Worm (Caenorhabditis elegans) whole organism, late embryonic: ENCODE results near the gene F44A2.7.

ENCODE experiments used
- C38D4.7 ChIP-seq: fragments of 200-800 bp; sonication (Bioruptor generic); optimal IDR thresholded peaks from 2 replicates; lab custom pipeline; 2018; ENCODE audit warnings: mild to moderate bottlenecking, missing genetic modification characterization, moderate library complexity, missing compliant biosample characterization
- F13H6.1 ChIP-seq: sonication (generic microtip); optimal IDR thresholded peaks from 2 replicates; lab custom pipeline; 2016; ENCODE audit warnings: missing genetic modification characterization, missing compliant biosample characterization
- K02D7.2 ChIP-seq: sonication (generic microtip); optimal IDR thresholded peaks from 2 replicates; lab custom pipeline; 2017; ENCODE audit warnings: mild to moderate bottlenecking, missing genetic modification characterization, missing compliant biosample characterization
- ama-1 ChIP-seq: fragments of 150-350 bp; optimal IDR thresholded peaks from 2 replicates; lab custom pipeline; 2014
- ceh-34 ChIP-seq: sonication (generic microtip); optimal IDR thresholded peaks from 2 replicates; lab custom pipeline; 2016; ENCODE audit warnings: mild to moderate bottlenecking, missing genetic modification characterization, missing compliant biosample characterization
- ceh-48 ChIP-seq: sonication (generic microtip); optimal IDR thresholded peaks from 2 replicates; lab custom pipeline; 2016; ENCODE audit warnings: missing genetic modification characterization, inconsistent platforms, missing compliant biosample characterization
- elt-2 ChIP-seq: sonication (generic microtip); optimal IDR thresholded peaks from 2 replicates; lab custom pipeline; 2016; ENCODE audit warnings: missing genetic modification reagents, missing genetic modification characterization, missing compliant biosample characterization
- ets-4 ChIP-seq: sonication (generic microtip); optimal IDR thresholded peaks from 2 replicates; lab custom pipeline; 2016; ENCODE audit warnings: missing genetic modification characterization, missing compliant biosample characterization
- hlh-13 ChIP-seq: fragments of 200-800 bp; sonication (Bioruptor generic); optimal IDR thresholded peaks from 2 replicates; lab custom pipeline; 2018; ENCODE audit warnings: mild to moderate bottlenecking, missing genetic modification characterization, missing compliant biosample characterization
- nfya-1 ChIP-seq: sonication (generic microtip); optimal IDR thresholded peaks from 2 replicates; lab custom pipeline; 2017; ENCODE audit warnings: missing genetic modification characterization, mild to moderate bottlenecking, missing compliant biosample characterization, antibody characterized with exemption, moderate library complexity
- pha-4 ChIP-seq: fragments of 150-350 bp; optimal IDR thresholded peaks from 2 replicates; lab custom pipeline; 2018; ENCODE audit warnings: missing biosample characterization, missing genetic modification reagents, missing genetic modification characterization
- sdc-2 ChIP-seq: sonication (generic microtip); optimal IDR thresholded peaks from 2 replicates; lab custom pipeline; 2016; ENCODE audit warnings: missing genotype, missing genetic modification characterization, missing compliant biosample characterization
- sox-4 ChIP-seq: sonication (generic microtip); optimal IDR thresholded peaks from 2 replicates; lab custom pipeline; 2017; ENCODE audit warnings: mild to moderate bottlenecking, missing genetic modification characterization, inconsistent platforms, missing compliant biosample characterization
- tbx-2 ChIP-seq: sonication (generic microtip); optimal IDR thresholded peaks from 2 replicates; lab custom pipeline; 2016; ENCODE audit warnings: missing genetic modification characterization, missing compliant biosample characterization

DNA sequence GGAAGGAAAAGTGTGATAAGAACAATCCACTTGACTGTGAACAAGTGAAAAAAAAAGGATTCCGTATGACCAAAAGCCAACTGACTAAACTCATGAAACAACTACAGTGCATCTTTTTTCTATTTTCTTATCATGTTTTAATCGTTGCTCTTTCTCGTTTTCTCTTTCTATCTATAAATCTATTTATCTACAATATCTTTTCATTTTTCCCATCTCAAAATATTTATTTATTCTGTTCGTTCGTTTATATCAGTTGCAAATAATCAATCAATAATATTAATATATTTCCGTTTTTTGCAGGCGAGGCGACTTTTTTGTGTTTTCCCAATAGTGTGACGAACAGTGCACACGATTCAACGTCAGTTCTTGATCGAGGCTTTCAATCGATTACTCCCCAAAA, 24.0 kb upstream of the F44A2.7 start, which contains the start of gene F44A2.5:
- TF ChIP-seq F13H6.1 (tag; lab: Kevin White, UChicago) (no peak), K02D7.2 (tag; lab: Kevin White, UChicago) (no peak), nfya-1 (tag; lab: Kevin White, UChicago) (no peak), sdc-2 (tag; lab: Kevin White, UChicago) (no peak), sox-4 (tag; lab: Kevin White, UChicago) (no peak), ceh-48 (tag; lab: Kevin White, UChicago) (no peak), C38D4.7 (GFP tag; lab: Kevin White, UChicago) (no peak), tbx-2 (no peak), elt-2 (tag; lab: Kevin White, UChicago) (no peak), hlh-13 (GFP tag; lab: Kevin White, UChicago) (no peak), pha-4 (tag; lab: Kevin White, UChicago) (no peak), ceh-34 (no peak), ets-4 (no peak), ama-1 (lab: Kevin White, UChicago) (no peak)
